Worm (Caenorhabditis elegans) whole organism, L1 larva: ENCODE results near the gene K03A11.1.

ENCODE experiments used
- Y116A8C.19 ChIP-seq: sonication (generic microtip); optimal IDR thresholded peaks from 2 replicates; lab custom pipeline; 2016; ENCODE audit warnings: missing compliant biosample characterization, missing genetic modification characterization, borderline replicate concordance
- blmp-1 ChIP-seq: fragments of 150-350 bp; optimal IDR thresholded peaks from 2 replicates; lab custom pipeline; 2014; ENCODE audit warnings: missing biosample characterization, missing genetic modification characterization
- ceh-63 ChIP-seq: fragments of 200-800 bp; sonication (Bioruptor generic); optimal IDR thresholded peaks from 2 replicates; lab custom pipeline; 2018; ENCODE audit warnings: mild to moderate bottlenecking, missing genetic modification characterization, missing compliant biosample characterization
- ceh-8 ChIP-seq: fragments of 200-800 bp; sonication (Bioruptor generic); optimal IDR thresholded peaks from 2 replicates; lab custom pipeline; 2018; ENCODE audit warnings: mild to moderate bottlenecking, missing genetic modification characterization, moderate library complexity, missing compliant biosample characterization
- ceh-88 ChIP-seq: fragments of 200-800 bp; sonication (Bioruptor generic); IDR thresholded peaks from 2 replicates; pipeline ENCODE4 v1.3.6; 2022; ENCODE audit warnings: missing genetic modification characterization, missing compliant biosample characterization
- ces-1 ChIP-seq: fragments of 150-350 bp; optimal IDR thresholded peaks from 2 replicates; lab custom pipeline; 2014; ENCODE audit warnings: missing biosample characterization, missing genetic modification reagents, missing genetic modification characterization
- dpl-1 ChIP-seq, 3 experiments: fragments of 150-350 bp in 2 of 3; sonication (generic microtip) in 1 of 3; optimal IDR thresholded peaks; 2 replicates each; lab custom pipeline; 2014 to 2017; ENCODE audit warnings: missing biosample characterization in 3 of 3, missing genetic modification characterization in 3 of 3, missing genetic modification reagents in 3 of 3
- dsc-1 ChIP-seq: sonication (generic microtip); optimal IDR thresholded peaks from 2 replicates; lab custom pipeline; 2016; ENCODE audit warnings: mild to moderate bottlenecking, missing genetic modification characterization, missing compliant biosample characterization
- efl-1 ChIP-seq, 4 experiments: fragments of 150-350 bp; optimal IDR thresholded peaks in 3 of 4; peaks in 1 of 4; 1 replicate in 1 of 4; 2 replicates in 3 of 4; lab custom pipeline; 2014; ENCODE audit warnings: missing biosample characterization in 2 of 4, missing genetic modification characterization in 2 of 4, missing genetic modification reagents in 2 of 4
- efl-3 ChIP-seq: fragments of 200-800 bp; sonication (Bioruptor generic); optimal IDR thresholded peaks from 2 replicates; lab custom pipeline; 2018; ENCODE audit warnings: mild to moderate bottlenecking, missing genetic modification characterization, missing compliant biosample characterization
- fkh-10 ChIP-seq: sonication (generic microtip); optimal IDR thresholded peaks from 2 replicates; lab custom pipeline; 2017; ENCODE audit warnings: missing biosample characterization, missing genetic modification reagents, missing genetic modification characterization
- fos-1 ChIP-seq: fragments of 150-350 bp; optimal IDR thresholded peaks from 2 replicates; lab custom pipeline; 2014; ENCODE audit warnings: missing biosample characterization, missing genetic modification characterization
- irx-1 ChIP-seq: sonication (generic microtip); optimal IDR thresholded peaks from 2 replicates; lab custom pipeline; 2016; ENCODE audit warnings: missing genetic modification characterization, missing compliant biosample characterization
- isw-1 ChIP-seq: fragments of 200-800 bp; sonication (Bioruptor generic); IDR thresholded peaks from 2 replicates; pipeline ENCODE4 v1.3.6; 2022; ENCODE audit warnings: missing genetic modification characterization, missing compliant biosample characterization
- jun-1 ChIP-seq: fragments of 150-350 bp; optimal IDR thresholded peaks from 2 replicates; lab custom pipeline; 2014; ENCODE audit warnings: missing biosample characterization, missing genetic modification reagents, missing genetic modification characterization
- lin-13 ChIP-seq: fragments of 150-350 bp; optimal IDR thresholded peaks from 2 replicates; lab custom pipeline; 2014; ENCODE audit warnings: missing biosample characterization, missing genetic modification reagents, missing genetic modification characterization
- lin-14 ChIP-seq: fragments of 200-800 bp; sonication (Bioruptor generic); optimal IDR thresholded peaks from 2 replicates; lab custom pipeline; 2018; ENCODE audit warnings: mild to moderate bottlenecking, missing genetic modification characterization, moderate library complexity, missing compliant biosample characterization
- mef-2 ChIP-seq: fragments of 150-350 bp; optimal IDR thresholded peaks from 2 replicates; lab custom pipeline; 2014; ENCODE audit warnings: missing biosample characterization, missing genetic modification characterization
- nhr-11 ChIP-seq: fragments of 150-350 bp; optimal IDR thresholded peaks from 2 replicates; lab custom pipeline; 2014; ENCODE audit warnings: missing biosample characterization, missing genetic modification characterization
- nhr-12 ChIP-seq: sonication (generic microtip); optimal IDR thresholded peaks from 2 replicates; lab custom pipeline; 2017; ENCODE audit warnings: missing biosample characterization, missing genetic modification characterization
- nhr-19 ChIP-seq: fragments of 200-800 bp; sonication (Bioruptor generic); conservative IDR thresholded peaks from 2 replicates; pipeline ENCODE4 v1.3.6; 2022; ENCODE audit warnings: missing genetic modification characterization, missing compliant biosample characterization
- nhr-28 ChIP-seq: fragments of 150-350 bp; optimal IDR thresholded peaks from 2 replicates; lab custom pipeline; 2014; ENCODE audit warnings: missing biosample characterization, missing genetic modification characterization
- nhr-47 ChIP-seq: sonication (generic microtip); optimal IDR thresholded peaks from 2 replicates; lab custom pipeline; 2016; ENCODE audit warnings: mild to moderate bottlenecking, missing genetic modification characterization, moderate library complexity, missing compliant biosample characterization
- nhr-84 ChIP-seq: sonication (generic microtip); optimal IDR thresholded peaks from 2 replicates; lab custom pipeline; 2017; ENCODE audit warnings: missing biosample characterization, missing genetic modification characterization
- pag-3 ChIP-seq: sonication (generic microtip); optimal IDR thresholded peaks from 2 replicates; lab custom pipeline; 2017; ENCODE audit warnings: missing genetic modification characterization, mild to moderate bottlenecking, missing compliant biosample characterization, antibody characterized with exemption, borderline replicate concordance; ENCODE audit not compliant: insufficient read depth
- pax-3 ChIP-seq: fragments of 200-800 bp; sonication (Bioruptor generic); optimal IDR thresholded peaks from 2 replicates; lab custom pipeline; 2018; ENCODE audit warnings: mild to moderate bottlenecking, missing genetic modification characterization, moderate library complexity, missing compliant biosample characterization
- pqm-1 ChIP-seq: sonication (generic microtip); optimal IDR thresholded peaks from 3 replicates; lab custom pipeline; 2017; ENCODE audit warnings: missing biosample characterization, missing genetic modification characterization
- sox-4 ChIP-seq: sonication (generic microtip); optimal IDR thresholded peaks from 2 replicates; lab custom pipeline; 2016; ENCODE audit warnings: missing genetic modification characterization, missing compliant biosample characterization
- swsn-7 ChIP-seq: sonication (generic microtip); optimal IDR thresholded peaks from 2 replicates; lab custom pipeline; 2016; ENCODE audit warnings: missing genetic modification characterization, missing compliant biosample characterization
- tbx-2 ChIP-seq: sonication (generic microtip); optimal IDR thresholded peaks from 2 replicates; lab custom pipeline; 2016; ENCODE audit warnings: missing genetic modification characterization, missing compliant biosample characterization
- tlp-1 ChIP-seq: fragments of 150-350 bp; optimal IDR thresholded peaks from 2 replicates; lab custom pipeline; 2014; ENCODE audit warnings: missing biosample characterization, missing genetic modification characterization
- unc-30 ChIP-seq: sonication (generic microtip); optimal IDR thresholded peaks from 2 replicates; lab custom pipeline; 2017; ENCODE audit warnings: missing biosample characterization, missing genetic modification characterization
- unc-62 ChIP-seq: fragments of 150-350 bp; optimal IDR thresholded peaks from 2 replicates; lab custom pipeline; 2014; ENCODE audit warnings: missing biosample characterization, missing genetic modification reagents, missing genetic modification characterization
- unc-86 ChIP-seq: sonication (generic microtip); optimal IDR thresholded peaks from 2 replicates; lab custom pipeline; 2016; ENCODE audit warnings: missing genetic modification characterization, missing compliant biosample characterization
- xbp-1 ChIP-seq: sonication (generic microtip); optimal IDR thresholded peaks from 2 replicates; lab custom pipeline; 2016; ENCODE audit warnings: missing genetic modification characterization, missing compliant biosample characterization
- zag-1 ChIP-seq: fragments of 150-350 bp; optimal IDR thresholded peaks from 2 replicates; lab custom pipeline; 2014; ENCODE audit warnings: missing biosample characterization, missing genetic modification characterization
- zip-4 ChIP-seq: fragments of 200-800 bp; sonication (Bioruptor generic); optimal IDR thresholded peaks from 2 replicates; lab custom pipeline; 2018; ENCODE audit warnings: mild to moderate bottlenecking, missing genetic modification characterization, moderate library complexity, missing compliant biosample characterization

Gene K03A11.1

DNA sequence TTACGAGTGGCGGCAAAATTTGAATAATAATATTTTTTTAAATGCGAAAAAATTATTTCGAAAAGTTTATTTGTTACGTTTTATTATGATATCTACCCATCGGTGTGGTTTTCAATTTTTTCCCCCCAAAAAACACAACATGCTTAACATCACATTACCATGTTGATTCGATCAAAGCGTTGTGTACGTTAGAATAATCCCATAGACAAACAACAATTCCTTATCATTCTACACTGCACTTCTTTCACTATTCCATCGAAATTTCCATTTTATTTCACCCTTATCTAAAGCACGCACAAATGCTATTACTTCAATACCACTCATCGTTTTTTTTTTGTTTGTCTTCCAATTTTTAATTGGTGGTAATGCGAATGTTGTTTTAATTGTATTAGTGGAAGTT, 8.5 kb downstream of the K03A11.1 start (continued):
- TF ChIP-seq pqm-1 (tag; lab: Kevin White, UChicago) (no peak), sox-4 (tag; lab: Kevin White, UChicago) (no peak), nhr-47 (no peak), zip-4 (GFP tag; lab: Kevin White, UChicago) (no peak), tbx-2 (no peak), unc-62 (GFP tag; lab: Kevin White, UChicago) (no peak), lin-14 (peak; percentile 2), isw-1 (GFP tag; lab: Robert Waterston, UW) (no peak)

DNA sequence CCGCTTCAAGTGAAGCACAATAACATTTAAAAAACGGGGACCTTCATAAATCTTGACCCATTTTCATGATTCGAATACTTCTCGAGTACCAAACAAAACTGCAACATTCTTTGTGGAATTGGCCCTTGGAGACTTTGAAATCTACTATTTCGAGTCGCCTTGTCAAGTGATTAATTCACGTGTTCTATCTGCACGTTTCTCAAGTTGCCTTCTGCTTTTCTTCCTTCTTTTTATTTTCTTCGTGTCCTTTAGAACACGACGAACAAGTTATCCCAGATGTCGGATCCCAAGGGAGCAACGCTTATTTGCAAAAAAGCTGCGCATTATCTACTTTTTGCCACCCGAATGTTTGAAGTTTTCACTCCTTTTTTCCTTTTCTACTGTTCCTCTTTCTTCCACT, 9.9 kb downstream of the K03A11.1 start:
- TF ChIP-seq nhr-19 (no peak), lin-14 (no peak), fos-1 (no peak), blmp-1 (tag; lab: Kevin White, UChicago) (no peak), fkh-10 (no peak), nhr-28 (tag; lab: Kevin White, UChicago) (no peak), nhr-12 (tag; lab: Kevin White, UChicago) (no peak), jun-1 (tag; lab: Kevin White, UChicago) (no peak), mef-2 (no peak), nhr-84 (tag; lab: Kevin White, UChicago) (no peak), Y116A8C.19 (tag; lab: Kevin White, UChicago) (no peak), pax-3 (tag; lab: Kevin White, UChicago) (no peak), ces-1 (GFP tag; lab: Kevin White, UChicago) (no peak), nhr-11 (no peak), unc-86 (tag; lab: Kevin White, UChicago) (no peak), ceh-63 (no peak), efl-3 (GFP tag; lab: Kevin White, UChicago) (no peak), swsn-7 (tag; lab: Kevin White, UChicago) (no peak), unc-30 (tag; lab: Kevin White, UChicago) (no peak)
- TF ChIP-seq, all 84 proteins: peak for 0

DNA sequence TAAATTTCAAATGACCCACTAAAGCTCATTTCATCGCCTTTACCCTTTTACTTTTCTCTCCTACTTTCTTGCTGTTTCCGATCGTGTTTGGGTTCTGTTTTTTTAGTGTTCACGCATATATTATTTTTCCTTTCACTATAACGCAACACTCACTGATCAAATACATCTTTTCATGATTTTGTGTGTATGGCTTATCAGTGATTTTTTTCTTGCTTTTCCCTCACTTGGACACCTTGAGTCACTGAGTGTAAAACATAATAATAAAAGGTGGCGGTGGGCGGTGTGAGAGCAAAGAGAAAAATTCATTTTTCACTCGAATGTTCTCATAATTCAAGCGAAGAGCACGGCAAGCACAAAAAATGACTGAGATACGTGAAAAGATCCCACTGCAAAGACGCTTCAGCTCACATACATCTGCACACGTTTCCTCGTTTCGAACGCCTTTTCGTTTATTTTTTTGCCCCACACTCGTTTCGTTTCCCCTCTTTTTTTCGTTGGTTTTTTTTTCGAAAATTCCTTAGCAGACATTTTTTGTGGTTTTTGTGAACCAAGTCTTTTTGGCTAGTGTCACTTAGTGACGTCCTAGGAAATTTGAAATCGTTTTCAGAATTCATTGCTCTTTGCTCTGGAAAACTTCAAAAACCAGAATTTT, 11.6 kb downstream of the K03A11.1 start, which contains the start of gene K03A11.5:
K03A11.5 (plus strand) TSS at position 602 of the 652 bp plus-strand sequence.
- TF ChIP-seq efl-1 (optimal IDR thresholded peaks at IDR 0.05; lab: Kevin White, UChicago) (no peak), efl-1 (GFP tag; optimal IDR thresholded peaks at IDR 0.05 in 1 of 2; lab: Kevin White, UChicago) (no peak), pag-3 (tag; lab: Kevin White, UChicago) (no peak), lin-13 (no peak), zag-1 (no peak), xbp-1 (tag; lab: Kevin White, UChicago) (no peak), unc-30 (tag; lab: Kevin White, UChicago) (no peak), dsc-1 (tag; lab: Kevin White, UChicago) (no peak), irx-1 (tag; lab: Kevin White, UChicago) (no peak)
- TF ChIP-seq, all 84 proteins: peak for 0

DNA sequence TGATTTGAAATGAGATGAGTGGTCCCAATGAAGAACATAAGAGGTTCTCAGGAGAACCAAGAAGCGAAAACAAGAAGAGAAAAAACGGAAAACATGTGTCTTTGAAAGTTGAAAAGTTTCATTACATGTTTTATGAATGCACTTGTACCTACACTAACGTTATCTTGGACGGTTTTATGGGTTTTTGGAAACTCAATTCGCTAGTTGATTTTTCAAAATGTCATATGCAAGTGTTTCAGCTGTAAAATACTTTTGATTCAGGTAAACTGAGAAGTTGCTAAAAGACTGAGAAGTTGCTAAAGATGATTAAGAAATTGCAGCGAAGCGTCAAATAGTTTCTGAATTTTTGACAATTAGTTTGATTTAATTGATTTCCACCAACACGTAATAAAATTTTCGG, 19.6 kb downstream of the K03A11.1 start, which contains the start of gene cpx-2:
cpx-2 (minus strand) TSS at position 101 of the 400 bp plus-strand sequence.
- TF ChIP-seq ceh-88 (GFP tag; lab: Robert Waterston, UW) (no peak), dpl-1 (GFP tag; optimal IDR thresholded peaks at IDR 0.05; lab: Kevin White, UChicago) (no peak), lin-13 (no peak), ceh-63 (no peak), tlp-1 (tag; lab: Kevin White, UChicago) (no peak), ceh-8 (no peak), lin-14 (no peak)
